Fruit fly (Drosophila melanogaster) whole organism, embryonic: ENCODE data around the gene CG14147.

Experiments
- CG11093 ChIP-seq: fragments of 200-800 bp; sonication (Bioruptor generic); IDR thresholded peaks from 3 replicates; pipeline ENCODE4 v1.3.6; 2022; ENCODE audit warnings: missing biosample characterization, missing genetic modification characterization
- CG2202 ChIP-seq: fragments of 200-800 bp; sonication (Bioruptor generic); optimal IDR thresholded peaks from 2 replicates; lab custom pipeline; 2018; ENCODE audit warnings: missing biosample characterization, mild to moderate bottlenecking, missing genetic modification characterization

DNA sequence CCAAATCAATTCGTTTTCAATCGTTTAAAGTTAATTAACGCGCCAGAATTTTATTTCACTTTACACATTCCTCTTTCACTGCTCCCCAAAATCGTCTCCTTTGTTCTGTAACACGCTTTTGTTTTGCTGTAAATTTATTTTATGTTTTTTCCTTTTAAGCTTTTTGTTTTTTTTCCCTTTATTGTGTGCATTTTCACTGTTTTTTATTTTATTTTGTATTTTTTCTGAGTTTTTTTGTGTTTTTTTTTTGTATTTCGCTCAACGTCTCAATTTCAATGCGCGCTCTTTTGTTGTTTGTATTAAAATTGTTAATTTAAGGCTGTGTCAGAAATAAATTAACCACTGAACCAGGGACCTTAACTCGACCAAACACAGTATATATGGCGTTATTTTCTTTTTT is 34.0 kb downstream of the CG14147 start:
- TF ChIP-seq CG11093 (GFP tag; lab: Robert Waterston, UW) (no peak), CG2202 (tag; lab: Kevin White, UChicago) (no peak)
